Fruit fly (Drosophila melanogaster) whole organism, embryonic: ENCODE data around the gene CG42449.

Experiments
- Atf3 ChIP-seq: fragments of 200-800 bp; sonication (Bioruptor generic); optimal IDR thresholded peaks from 3 replicates; lab custom pipeline; 2016; ENCODE audit warnings: missing biosample characterization, missing genetic modification characterization
- Atf6 ChIP-seq: fragments of 200-800 bp; sonication (Bioruptor generic); IDR thresholded peaks from 2 replicates; pipeline ENCODE4 v1.3.6; 2022; ENCODE audit warnings: missing biosample characterization, missing genetic modification characterization
- B-H2 ChIP-seq: fragments of 200-800 bp; sonication (Bioruptor generic); optimal IDR thresholded peaks from 2 replicates; lab custom pipeline; 2018; ENCODE audit warnings: missing biosample characterization, mild to moderate bottlenecking, missing genetic modification characterization
- CG10209 ChIP-seq: fragments of 200-800 bp; sonication (Bioruptor generic); optimal IDR thresholded peaks from 3 replicates; lab custom pipeline; 2017; ENCODE audit warnings: missing biosample characterization, mild to moderate bottlenecking, missing genetic modification characterization, missing genetic modification reagents
- CG1024 ChIP-seq: fragments of 200-800 bp; sonication (Bioruptor generic); IDR thresholded peaks from 2 replicates; pipeline ENCODE4 v1.3.6; 2022; ENCODE audit warnings: missing biosample characterization, missing genetic modification characterization
- CG10366 ChIP-seq: fragments of 200-800 bp; sonication (Bioruptor generic); IDR thresholded peaks from 2 replicates; pipeline ENCODE4 v1.3.6; 2022; ENCODE audit warnings: missing biosample characterization, missing genetic modification characterization
- CG10565 ChIP-seq: fragments of 200-800 bp; sonication (Bioruptor generic); optimal IDR thresholded peaks from 3 replicates; lab custom pipeline; 2016; ENCODE audit warnings: missing biosample characterization, mild to moderate bottlenecking, missing genetic modification characterization
- CG11560 ChIP-seq: fragments of 200-800 bp; sonication (Bioruptor generic); IDR thresholded peaks from 3 replicates; pipeline ENCODE4 v1.3.6; 2022; ENCODE audit warnings: missing biosample characterization, missing genetic modification characterization
- CG13624 ChIP-seq: fragments of 200-800 bp; sonication (Bioruptor generic); optimal IDR thresholded peaks from 2 replicates; lab custom pipeline; 2016; ENCODE audit warnings: missing biosample characterization, missing genetic modification characterization
- CG1529 ChIP-seq: fragments of 200-800 bp; sonication (Bioruptor generic); optimal IDR thresholded peaks from 3 replicates; lab custom pipeline; 2018; ENCODE audit warnings: missing biosample characterization, missing genetic modification characterization
- CG15479 ChIP-seq: fragments of 200-800 bp; sonication (Bioruptor generic); optimal IDR thresholded peaks from 3 replicates; lab custom pipeline; 2019; ENCODE audit warnings: missing biosample characterization, mild to moderate bottlenecking, missing genetic modification characterization, moderate library complexity
- CG15514 ChIP-seq: fragments of 200-800 bp; sonication (Bioruptor generic); optimal IDR thresholded peaks from 3 replicates; lab custom pipeline; 2017; ENCODE audit warnings: missing biosample characterization, missing genetic modification characterization, mild to moderate bottlenecking, moderate library complexity, missing genetic modification reagents
- CG17568 ChIP-seq: fragments of 200-800 bp; sonication (Bioruptor generic); optimal IDR thresholded peaks from 2 replicates; lab custom pipeline; 2018; ENCODE audit warnings: missing biosample characterization, mild to moderate bottlenecking, missing genetic modification characterization, moderate library complexity
- CG18011 ChIP-seq: fragments of 200-800 bp; sonication (Bioruptor generic); optimal IDR thresholded peaks from 2 replicates; lab custom pipeline; 2017; ENCODE audit warnings: missing biosample characterization, missing genetic modification characterization, mild to moderate bottlenecking, moderate library complexity, missing genotype
- CG18619 ChIP-seq: fragments of 200-800 bp; sonication (Bioruptor generic); optimal IDR thresholded peaks from 3 replicates; lab custom pipeline; 2017; ENCODE audit warnings: missing biosample characterization, mild to moderate bottlenecking, missing genetic modification characterization
- CG2116 ChIP-seq: fragments of 200-800 bp; sonication (Bioruptor generic); optimal IDR thresholded peaks from 3 replicates; lab custom pipeline; 2018; ENCODE audit warnings: missing biosample characterization, mild to moderate bottlenecking, missing genetic modification characterization
- CG30403 ChIP-seq: fragments of 200-800 bp; sonication (Bioruptor generic); optimal IDR thresholded peaks from 3 replicates; lab custom pipeline; 2016; ENCODE audit warnings: missing biosample characterization, missing genetic modification characterization
- CG4730 ChIP-seq: fragments of 200-800 bp; sonication (Bioruptor generic); IDR thresholded peaks from 2 replicates; pipeline ENCODE4 v1.3.6; 2022; ENCODE audit warnings: missing biosample characterization, missing genetic modification characterization
- CG6791 ChIP-seq: fragments of 200-800 bp; sonication (Bioruptor generic); IDR thresholded peaks from 3 replicates; pipeline ENCODE4 v1.3.6; 2022; ENCODE audit warnings: missing biosample characterization, missing genetic modification characterization; ENCODE audit not compliant: partially characterized antibody
- CG7357 ChIP-seq: fragments of 200-800 bp; sonication (Bioruptor generic); IDR thresholded peaks from 3 replicates; pipeline ENCODE4 v1.3.6; 2022; ENCODE audit warnings: missing biosample characterization, missing genetic modification characterization
- CG7745 ChIP-seq: fragments of 200-800 bp; sonication (Bioruptor generic); optimal IDR thresholded peaks from 2 replicates; lab custom pipeline; 2018; ENCODE audit warnings: missing biosample characterization, mild to moderate bottlenecking, missing genetic modification characterization, moderate library complexity
- CG8281 ChIP-seq: fragments of 200-800 bp; sonication (Bioruptor generic); optimal IDR thresholded peaks from 2 replicates; lab custom pipeline; 2018; ENCODE audit warnings: missing biosample characterization, mild to moderate bottlenecking, missing genetic modification characterization, moderate library complexity
- CG9437 ChIP-seq: fragments of 200-800 bp; sonication (Bioruptor generic); optimal IDR thresholded peaks from 2 replicates; lab custom pipeline; 2018; ENCODE audit warnings: missing biosample characterization, mild to moderate bottlenecking, missing genetic modification characterization
- CoRest ChIP-seq: fragments of 200-800 bp; sonication (Bioruptor generic); optimal IDR thresholded peaks from 3 replicates; lab custom pipeline; 2018; ENCODE audit warnings: missing biosample characterization, mild to moderate bottlenecking, missing genetic modification characterization, moderate library complexity
- CrebB ChIP-seq: fragments of 200-800 bp; sonication (Bioruptor generic); optimal IDR thresholded peaks from 3 replicates; lab custom pipeline; 2018; ENCODE audit warnings: missing biosample characterization, mild to moderate bottlenecking, missing genetic modification characterization
- Dbx ChIP-seq: fragments of 200-800 bp; sonication (Bioruptor generic); IDR thresholded peaks from 3 replicates; pipeline ENCODE4 v1.3.6; 2022; ENCODE audit warnings: missing biosample characterization, missing genetic modification characterization
- E2f2 ChIP-seq: fragments of 200-800 bp; sonication (Bioruptor generic); IDR thresholded peaks from 2 replicates; pipeline ENCODE4 v1.3.6; 2022; ENCODE audit warnings: missing biosample characterization, missing genetic modification characterization
- Ets97D ChIP-seq: fragments of 200-800 bp; sonication (Bioruptor generic); optimal IDR thresholded peaks from 3 replicates; lab custom pipeline; 2016; ENCODE audit warnings: missing biosample characterization, missing genetic modification characterization
- HLH54F ChIP-seq: fragments of 200-800 bp; sonication (Bioruptor generic); optimal IDR thresholded peaks from 3 replicates; lab custom pipeline; 2016; ENCODE audit warnings: missing biosample characterization, missing genetic modification characterization
- Kr ChIP-seq: fragments of 200-800 bp; sonication (Bioruptor generic); optimal IDR thresholded peaks from 2 replicates; lab custom pipeline; 2017; ENCODE audit warnings: missing biosample characterization, mild to moderate bottlenecking, missing genetic modification characterization
- Lim3 ChIP-seq: fragments of 200-800 bp; sonication (Bioruptor generic); IDR thresholded peaks from 2 replicates; pipeline ENCODE4 v1.3.6; 2022; ENCODE audit warnings: missing biosample characterization, missing genetic modification characterization
- Max ChIP-seq: fragments of 200-800 bp; sonication (Bioruptor generic); optimal IDR thresholded peaks from 2 replicates; lab custom pipeline; 2016; ENCODE audit warnings: missing biosample characterization, mild to moderate bottlenecking, missing genetic modification characterization
- Mes4 ChIP-seq: fragments of 200-800 bp; sonication (Bioruptor generic); optimal IDR thresholded peaks from 2 replicates; lab custom pipeline; 2016; ENCODE audit warnings: missing biosample characterization, missing genetic modification characterization
- Pdp1 ChIP-seq, 2 experiments: fragments of 200-800 bp; sonication (Bioruptor generic); optimal IDR thresholded peaks; 3 replicates each; lab custom pipeline; 2016; ENCODE audit warnings: missing biosample characterization in 2 of 2, missing genetic modification characterization in 2 of 2, mild to moderate bottlenecking in 1 of 2, moderate library complexity in 1 of 2
- ab ChIP-seq: fragments of 200-800 bp; sonication (Bioruptor generic); optimal IDR thresholded peaks from 2 replicates; lab custom pipeline; 2016; ENCODE audit warnings: missing biosample characterization, missing genetic modification characterization
- abd-A ChIP-seq: fragments of 200-800 bp; sonication (Bioruptor generic); optimal IDR thresholded peaks from 3 replicates; lab custom pipeline; 2019; ENCODE audit warnings: missing biosample characterization, mild to moderate bottlenecking, missing genetic modification characterization, moderate library complexity
- ap ChIP-seq: fragments of 200-800 bp; sonication (Bioruptor generic); IDR thresholded peaks from 2 replicates; pipeline ENCODE4 v1.3.6; 2022; ENCODE audit warnings: missing biosample characterization, missing genetic modification characterization
- chm ChIP-seq: fragments of 200-800 bp; sonication (Bioruptor generic); IDR thresholded peaks from 2 replicates; pipeline ENCODE4 v1.3.6; 2022; ENCODE audit warnings: missing biosample characterization, missing genetic modification characterization
- exex ChIP-seq: fragments of 200-800 bp; sonication (Bioruptor generic); optimal IDR thresholded peaks from 4 replicates; lab custom pipeline; 2018; ENCODE audit warnings: missing biosample characterization, mild to moderate bottlenecking, missing genetic modification characterization, moderate library complexity
- kay ChIP-seq: fragments of 200-800 bp; sonication (Bioruptor generic); optimal IDR thresholded peaks from 2 replicates; lab custom pipeline; 2016; ENCODE audit warnings: missing biosample characterization, missing genetic modification characterization
- lilli ChIP-seq: fragments of 200-800 bp; sonication (Bioruptor generic); optimal IDR thresholded peaks from 3 replicates; lab custom pipeline; 2016; ENCODE audit warnings: missing biosample characterization, missing genetic modification characterization
- luna ChIP-seq: fragments of 200-800 bp; sonication (Bioruptor generic); optimal IDR thresholded peaks from 2 replicates; lab custom pipeline; 2016; ENCODE audit warnings: missing biosample characterization, missing genetic modification characterization
- mam ChIP-seq: fragments of 200-800 bp; sonication (Bioruptor generic); optimal IDR thresholded peaks from 3 replicates; lab custom pipeline; 2016; ENCODE audit warnings: missing biosample characterization, missing genetic modification characterization
- nerfin-1 ChIP-seq: fragments of 200-800 bp; sonication (Bioruptor generic); optimal IDR thresholded peaks from 3 replicates; lab custom pipeline; 2019; ENCODE audit warnings: missing biosample characterization, mild to moderate bottlenecking, missing genetic modification characterization, moderate library complexity
- phol ChIP-seq: fragments of 200-800 bp; sonication (Bioruptor generic); optimal IDR thresholded peaks from 3 replicates; lab custom pipeline; 2018; ENCODE audit warnings: missing biosample characterization, mild to moderate bottlenecking, missing genetic modification characterization, moderate library complexity
- repo ChIP-seq: fragments of 200-800 bp; sonication (Bioruptor generic); optimal IDR thresholded peaks from 2 replicates; lab custom pipeline; 2016; ENCODE audit warnings: missing biosample characterization, missing genetic modification characterization
- run ChIP-seq: fragments of 200-800 bp; sonication (Bioruptor generic); optimal IDR thresholded peaks from 3 replicates; lab custom pipeline; 2018; ENCODE audit warnings: missing biosample characterization, mild to moderate bottlenecking, missing genetic modification characterization
- schlank ChIP-seq: fragments of 200-800 bp; sonication (Bioruptor generic); optimal IDR thresholded peaks from 2 replicates; lab custom pipeline; 2018; ENCODE audit warnings: missing biosample characterization, mild to moderate bottlenecking, missing genetic modification characterization
- sisA ChIP-seq: fragments of 200-800 bp; sonication (Bioruptor generic); IDR thresholded peaks from 2 replicates; pipeline ENCODE4 v1.3.6; 2022; ENCODE audit warnings: missing biosample characterization, missing genetic modification characterization
- tll ChIP-seq, 2 experiments: fragments of 200-800 bp in 1 of 2; fragments of >200 bp in 1 of 2; sonication (Bioruptor generic) in 1 of 2; optimal IDR thresholded peaks; 2 replicates each; lab custom pipeline; 2017 to 2019; ENCODE audit warnings: missing biosample characterization in 2 of 2, missing genetic modification characterization in 2 of 2, mild to moderate bottlenecking in 1 of 2, moderate library complexity in 1 of 2
- zf30C ChIP-seq: fragments of 200-800 bp; sonication (Bioruptor generic); optimal IDR thresholded peaks from 3 replicates; lab custom pipeline; 2018; ENCODE audit warnings: missing biosample characterization, mild to moderate bottlenecking, missing genetic modification characterization

Gene CG42449

dm6 chrX:5705899-5706312 lies 22.9 kb downstream of the CG42449 start (continued):
- TF ChIP-seq CG10209 (GFP tag; lab: Kevin White, UChicago): peak; percentile 77
- TF ChIP-seq CG6791 (GFP tag; lab: Robert Waterston, UW): no peak
- TF ChIP-seq phol (tag; lab: Kevin White, UChicago): peak; percentile 82
- peak; percentile 88 for TF ChIP-seq CG4730 (GFP tag; lab: Robert Waterston, UW)
- peak; percentile 63 for TF ChIP-seq CrebB
- peak; percentile 83 for TF ChIP-seq chm (GFP tag; lab: Robert Waterston, UW)
- peak; percentile 44 for TF ChIP-seq CG1529 (GFP tag; lab: Kevin White, UChicago)
- peak; percentile 43 for TF ChIP-seq HLH54F
- peak; percentile 76 for TF ChIP-seq lilli (GFP tag; lab: Kevin White, UChicago)
- TF ChIP-seq Pdp1 (GFP tag; optimal IDR thresholded peaks at IDR 0.05; lab: Kevin White, UChicago): peak; percentile 85 to 90
- peak; percentile 62 for TF ChIP-seq CG18619
- no peak for TF ChIP-seq Ets97D
- peak; percentile 77 for TF ChIP-seq CG1024
- peak; percentile 85 for TF ChIP-seq CG15514
- TF ChIP-seq E2f2 (GFP tag; lab: Robert Waterston, UW): peak; percentile 66
- peak; percentile 80 for TF ChIP-seq ap (GFP tag; lab: Robert Waterston, UW)
- peak; percentile 79; the same call in 2 of the 3 replicates for TF ChIP-seq CG11560 (tag; lab: Robert Waterston, UW)
- TF ChIP-seq CG9437 (GFP tag; lab: Kevin White, UChicago): peak; percentile 49
- peak; percentile 74 for TF ChIP-seq run (tag; lab: Kevin White, UChicago)
- TF ChIP-seq CG7745 (tag; lab: Kevin White, UChicago): no peak
- TF ChIP-seq CG13624 (GFP tag; lab: Kevin White, UChicago): peak; percentile 68
- TF ChIP-seq CG10565 (GFP tag; lab: Kevin White, UChicago): no peak
- TF ChIP-seq kay (GFP tag; lab: Kevin White, UChicago): peak; percentile 75
- TF ChIP-seq CG18011: peak; percentile 38
- peak; percentile 40 for TF ChIP-seq zf30C (GFP tag; lab: Kevin White, UChicago)
- TF ChIP-seq Atf6: peak; percentile 92
- peak; percentile 83 for TF ChIP-seq CG30403
- TF ChIP-seq mam (GFP tag; lab: Kevin White, UChicago): peak; percentile 83
- TF ChIP-seq Max: peak; percentile 73
- peak; percentile 57 for TF ChIP-seq CG8281 (tag; lab: Kevin White, UChicago)
- TF ChIP-seq schlank (tag; lab: Kevin White, UChicago): peak; percentile 67
- peak; percentile 50 for TF ChIP-seq exex
- TF ChIP-seq CG7357 (GFP tag; lab: Robert Waterston, UW): peak; percentile 86
- TF ChIP-seq repo (GFP tag; lab: Kevin White, UChicago): peak; percentile 42
- TF ChIP-seq ab (GFP tag; lab: Kevin White, UChicago): no peak
- TF ChIP-seq Atf3 (GFP tag; lab: Kevin White, UChicago): peak; percentile 22
- no peak for TF ChIP-seq CG15479 (GFP tag; lab: Kevin White, UChicago)
- TF ChIP-seq luna (GFP tag; lab: Kevin White, UChicago): peak; percentile 17
- TF ChIP-seq nerfin-1 (tag; lab: Kevin White, UChicago): peak; percentile 62
- peak; percentile 57; the same call in 1 of the 2 replicates for TF ChIP-seq Lim3
- peak; percentile 87 for TF ChIP-seq sisA (GFP tag; lab: Robert Waterston, UW)
- TF ChIP-seq Kr (GFP tag; lab: Kevin White, UChicago): no peak
- peak; percentile 82 for TF ChIP-seq CG10366 (GFP tag; lab: Robert Waterston, UW)
- TF ChIP-seq CG17568 (GFP tag; lab: Kevin White, UChicago): no peak
- no peak for TF ChIP-seq abd-A (tag; lab: Kevin White, UChicago)
- TF ChIP-seq CoRest (tag; lab: Kevin White, UChicago): peak; percentile 82
- no peak for TF ChIP-seq B-H2
- no peak for TF ChIP-seq tll (GFP tag; optimal IDR thresholded peaks at IDR 0.05; lab: Kevin White, UChicago)
- no peak for TF ChIP-seq Mes4 (GFP tag; lab: Kevin White, UChicago)
- TF ChIP-seq CG2116 (GFP tag; lab: Kevin White, UChicago): no peak
- TF ChIP-seq Dbx (GFP tag; lab: Robert Waterston, UW): peak; percentile 93
